Worm (Caenorhabditis elegans) whole organism, L4 larva: ENCODE measurements around the gene T22E5.6.

Experiments
- F10B5.3 ChIP-seq: sonication (generic microtip); optimal IDR thresholded peaks from 2 replicates; lab custom pipeline; 2016; ENCODE audit warnings: mild to moderate bottlenecking, missing genetic modification characterization, missing compliant biosample characterization
- F44E2.7 ChIP-seq: fragments of 200-800 bp; sonication (Bioruptor generic); IDR thresholded peaks from 2 replicates; pipeline ENCODE4 v2.1.2; 2022; ENCODE audit warnings: missing genetic modification characterization, missing compliant biosample characterization
- R02D3.7 ChIP-seq: fragments of 150-350 bp; sonication (generic microtip); optimal IDR thresholded peaks from 3 replicates; lab custom pipeline; 2014; ENCODE audit warnings: missing biosample characterization, missing genetic modification characterization
- T20F7.1 ChIP-seq: fragments of 200-800 bp; sonication (Bioruptor generic); optimal IDR thresholded peaks from 2 replicates; lab custom pipeline; 2018; ENCODE audit warnings: mild to moderate bottlenecking, missing genetic modification characterization, missing compliant biosample characterization
- T26A8.4 ChIP-seq: fragments of 200-800 bp; sonication (Bioruptor generic); IDR thresholded peaks from 2 replicates; pipeline ENCODE4 v1.3.6; 2022; ENCODE audit warnings: missing genetic modification characterization, missing compliant biosample characterization
- ZK337.2 ChIP-seq: fragments of 200-800 bp; sonication (Bioruptor generic); IDR thresholded peaks from 2 replicates; pipeline ENCODE4 v1.3.6; 2022; ENCODE audit warnings: missing genetic modification reagents, missing genetic modification characterization, missing compliant biosample characterization
- aly-2 ChIP-seq: sonication (generic microtip); optimal IDR thresholded peaks from 2 replicates; lab custom pipeline; 2018; ENCODE audit warnings: missing biosample characterization, missing genetic modification characterization
- ceh-20 ChIP-seq: fragments of 200-800 bp; sonication (Bioruptor generic); IDR thresholded peaks from 2 replicates; pipeline ENCODE4 v1.3.6; 2022; ENCODE audit warnings: missing genetic modification reagents, missing genetic modification characterization, missing compliant biosample characterization
- ceh-32 ChIP-seq: sonication (generic microtip); optimal IDR thresholded peaks from 2 replicates; lab custom pipeline; 2016; ENCODE audit warnings: mild to moderate bottlenecking, missing genetic modification characterization, missing compliant biosample characterization; ENCODE audit not compliant: poor library complexity
- ceh-82 ChIP-seq: sonication (generic microtip); optimal IDR thresholded peaks from 2 replicates; lab custom pipeline; 2017; ENCODE audit warnings: missing biosample characterization, missing genetic modification characterization
- daf-16 ChIP-seq, 3 experiments: sonication (generic microtip); optimal IDR thresholded peaks; 2 replicates each; lab custom pipeline; 2016 to 2017; ENCODE audit warnings: missing genetic modification characterization in 3 of 3, missing genetic modification reagents in 3 of 3, mild to moderate bottlenecking in 2 of 3, missing compliant biosample characterization in 2 of 3, missing biosample characterization in 1 of 3, moderate library complexity in 1 of 3
- daf-8 ChIP-seq: fragments of 200-800 bp; sonication (Bioruptor generic); IDR thresholded peaks from 2 replicates; pipeline ENCODE4 v1.3.6; 2022; ENCODE audit warnings: missing genetic modification characterization, missing compliant biosample characterization
- dmd-6 ChIP-seq: fragments of 200-800 bp; sonication (Bioruptor generic); IDR thresholded peaks from 2 replicates; pipeline ENCODE4 v1.3.6; 2022; ENCODE audit warnings: missing genetic modification reagents, missing genetic modification characterization, missing compliant biosample characterization
- dve-1 ChIP-seq: sonication (generic microtip); optimal IDR thresholded peaks from 2 replicates; lab custom pipeline; 2017; ENCODE audit warnings: antibody characterized with exemption, mild to moderate bottlenecking, missing genetic modification characterization, missing compliant biosample characterization; ENCODE audit not compliant: insufficient read depth
- egl-43 ChIP-seq: fragments of 200-800 bp; sonication (Bioruptor generic); IDR thresholded peaks from 2 replicates; pipeline ENCODE4 v1.3.6; 2022; ENCODE audit warnings: missing genetic modification reagents, missing genetic modification characterization, missing compliant biosample characterization
- fkh-10 ChIP-seq: fragments of 150-350 bp; optimal IDR thresholded peaks from 2 replicates; lab custom pipeline; 2014; ENCODE audit warnings: missing biosample characterization, missing genetic modification reagents, missing genetic modification characterization
- gei-8 ChIP-seq: fragments of 200-800 bp; sonication (Bioruptor generic); optimal IDR thresholded peaks from 2 replicates; lab custom pipeline; 2018; ENCODE audit warnings: mild to moderate bottlenecking, missing genetic modification characterization, missing compliant biosample characterization
- lin-1 ChIP-seq: fragments of 200-800 bp; sonication (Bioruptor generic); IDR thresholded peaks from 2 replicates; pipeline ENCODE4 v1.3.6; 2022; ENCODE audit warnings: missing genetic modification reagents, missing genetic modification characterization, missing compliant biosample characterization
- lin-15B ChIP-seq: fragments of 150-350 bp; sonication (generic microtip); optimal IDR thresholded peaks from 3 replicates; lab custom pipeline; 2014; ENCODE audit warnings: missing biosample characterization, missing genetic modification characterization
- mxl-3 ChIP-seq: fragments of 200-800 bp; sonication (Bioruptor generic); optimal IDR thresholded peaks from 2 replicates; lab custom pipeline; 2018; ENCODE audit warnings: mild to moderate bottlenecking, missing genetic modification characterization, missing compliant biosample characterization
- nhr-10 ChIP-seq: fragments of 150-350 bp; optimal IDR thresholded peaks from 2 replicates; lab custom pipeline; 2014; ENCODE audit warnings: missing biosample characterization, missing genetic modification characterization
- nhr-11 ChIP-seq: fragments of 150-350 bp; optimal IDR thresholded peaks from 2 replicates; lab custom pipeline; 2014; ENCODE audit warnings: missing biosample characterization, missing genetic modification characterization
- nhr-28 ChIP-seq: fragments of 150-350 bp; optimal IDR thresholded peaks from 2 replicates; lab custom pipeline; 2014; ENCODE audit warnings: missing biosample characterization, missing genetic modification characterization
- nhr-6 ChIP-seq: fragments of 150-350 bp; optimal IDR thresholded peaks from 2 replicates; lab custom pipeline; 2014; ENCODE audit warnings: missing biosample characterization, missing genetic modification characterization
- nhr-76 ChIP-seq: fragments of 150-350 bp; optimal IDR thresholded peaks from 2 replicates; lab custom pipeline; 2014; ENCODE audit warnings: missing biosample characterization, missing genetic modification characterization
- nhr-77 ChIP-seq: fragments of 150-350 bp; optimal IDR thresholded peaks from 2 replicates; lab custom pipeline; 2014; ENCODE audit warnings: missing biosample characterization, missing genetic modification characterization
- php-3 ChIP-seq: fragments of 200-800 bp; sonication (Bioruptor generic); IDR thresholded peaks from 2 replicates; pipeline ENCODE4 v1.3.6; 2022; ENCODE audit warnings: missing genetic modification reagents, missing genetic modification characterization, missing compliant biosample characterization
- pqm-1 ChIP-seq: sonication (generic microtip); optimal IDR thresholded peaks from 2 replicates; lab custom pipeline; 2017; ENCODE audit warnings: missing biosample characterization, missing genetic modification characterization
- sdz-12 ChIP-seq: fragments of 200-800 bp; sonication (Bioruptor generic); optimal IDR thresholded peaks from 2 replicates; lab custom pipeline; 2018; ENCODE audit warnings: mild to moderate bottlenecking, missing genetic modification characterization, missing compliant biosample characterization
- snpc-1.2 ChIP-seq: fragments of 200-800 bp; sonication (Bioruptor generic); IDR thresholded peaks from 2 replicates; pipeline ENCODE4 v1.3.6; 2022; ENCODE audit warnings: missing genetic modification reagents, missing genetic modification characterization, missing compliant biosample characterization
- spr-1 ChIP-seq: sonication (generic microtip); optimal IDR thresholded peaks from 2 replicates; lab custom pipeline; 2016; ENCODE audit warnings: mild to moderate bottlenecking, missing genetic modification characterization, missing compliant biosample characterization
- tra-1 ChIP-seq: fragments of 200-800 bp; sonication (Bioruptor generic); IDR thresholded peaks from 2 replicates; pipeline ENCODE4 v1.3.6; 2022; ENCODE audit warnings: missing genetic modification reagents, missing genetic modification characterization, missing compliant biosample characterization
- vab-7 ChIP-seq: fragments of 200-800 bp; sonication (Bioruptor generic); IDR thresholded peaks from 2 replicates; pipeline ENCODE4 v1.3.6; 2022; ENCODE audit warnings: missing genetic modification reagents, missing genetic modification characterization, missing compliant biosample characterization
- zfp-2 ChIP-seq: sonication (generic microtip); optimal IDR thresholded peaks from 2 replicates; lab custom pipeline; 2016; ENCODE audit warnings: mild to moderate bottlenecking, missing genetic modification characterization, missing compliant biosample characterization
- zip-11 ChIP-seq: fragments of 200-800 bp; sonication (Bioruptor generic); IDR thresholded peaks from 2 replicates; pipeline ENCODE4 v1.3.6; 2022; ENCODE audit warnings: missing genetic modification characterization, missing compliant biosample characterization

T22E5.6 gene

ce11 chrX:6448866-6449400 is 32.7 kb upstream of the T22E5.6 start, which contains the start of gene fah-1 (continued):
- TF ChIP-seq mxl-3 (GFP tag; lab: Kevin White, UChicago) (no peak), nhr-76 (tag; lab: Kevin White, UChicago) (no peak), ZK337.2 (GFP tag; lab: Robert Waterston, UW) (no peak), pqm-1 (tag; lab: Kevin White, UChicago) (no peak), F10B5.3 (tag; lab: Kevin White, UChicago) (no peak), ceh-82 (no peak), R02D3.7 (no peak), T26A8.4 (GFP tag; lab: Robert Waterston, UW) (peak; percentile 39; the same call in 1 of the 2 replicates), spr-1 (tag; lab: Kevin White, UChicago) (no peak), zfp-2 (no peak), daf-8 (GFP tag; lab: Robert Waterston, UW) (no peak), ceh-20 (GFP tag; lab: Robert Waterston, UW) (peak; percentile 47; the same call in 1 of the 2 replicates), dve-1 (peak; percentile 87), nhr-10 (tag; lab: Kevin White, UChicago) (no peak), vab-7 (GFP tag; lab: Robert Waterston, UW) (no peak), lin-1 (GFP tag; lab: Robert Waterston, UW) (no peak), gei-8 (GFP tag; lab: Kevin White, UChicago) (no peak), egl-43 (GFP tag; lab: Robert Waterston, UW) (no peak), zip-11 (GFP tag; lab: Robert Waterston, UW) (no peak), F44E2.7 (GFP tag; lab: Robert Waterston, UW) (no peak), tra-1 (GFP tag; lab: Robert Waterston, UW) (peak; percentile 74; the same call in 1 of the 2 replicates), fkh-10 (GFP tag; lab: Kevin White, UChicago) (no peak), sdz-12 (no peak)

ce11 chrX:6446564-6446963 is 30.4 kb upstream of the T22E5.6 start, which contains the start of gene asp-14:
TSS of gene asp-14 (minus strand) at chrX:6446664.
- TF ChIP-seq nhr-6 (tag; lab: Kevin White, UChicago) = no peak
- no peak for TF ChIP-seq daf-16 (GFP tag; optimal IDR thresholded peaks at IDR 0.05; lab: Kevin White, UChicago)
- peak; percentile 17 for TF ChIP-seq daf-16 (tag; optimal IDR thresholded peaks at IDR 0.05; lab: Kevin White, UChicago)

- TF ChIP-seq daf-16 (GFP tag; optimal IDR thresholded peaks at IDR 0.05; lab: Kevin White, UChicago) (no peak), daf-16 (tag; optimal IDR thresholded peaks at IDR 0.05; lab: Kevin White, UChicago) (peak; percentile 91), spr-1 (tag; lab: Kevin White, UChicago) (no peak), T20F7.1 (peak; percentile 5), pqm-1 (tag; lab: Kevin White, UChicago) (peak; percentile 28), F44E2.7 (GFP tag; lab: Robert Waterston, UW) (no peak), ceh-32 (tag; lab: Kevin White, UChicago) (no peak), dmd-6 (GFP tag; lab: Robert Waterston, UW) (peak; percentile 51), nhr-28 (tag; lab: Kevin White, UChicago) (peak; percentile 22), snpc-1.2 (GFP tag; lab: Robert Waterston, UW) (no peak), aly-2 (tag; lab: Kevin White, UChicago) (no peak), nhr-77 (tag; lab: Kevin White, UChicago) (no peak), dve-1 (peak; percentile 89), lin-1 (GFP tag; lab: Robert Waterston, UW) (no peak), lin-15B (tag; lab: Kevin White, UChicago) (no peak), php-3 (GFP tag; lab: Robert Waterston, UW) (peak; percentile 99)
- TF ChIP-seq, all 104 proteins: peak for 7
Measured at ce11 chrX:6445239-6445638, 29.0 kb upstream of the T22E5.6 start.

- no peak for TF ChIP-seq nhr-11 (tag; lab: Kevin White, UChicago)
- TF ChIP-seq dve-1 = peak; percentile 19
Measured at ce11 chrX:6443373-6443772, 27.2 kb upstream of the T22E5.6 start, which contains the start of gene K10C2.7. TSS of gene K10C2.7 (minus strand) at chrX:6443473.
